Worm (Caenorhabditis elegans): ENCODE data around the gene Y62H9A.16.

The Y62H9A.16 gene

ce11 chrX:11934933-11935332 is 16.8 kb downstream of the Y62H9A.16 start (continued):
- TF ChIP-seq che-1 (tag; optimal IDR thresholded peaks at IDR 0.05) (peak; percentile 72), ceh-19 (GFP tag; optimal IDR thresholded peaks at IDR 0.05) (peak; percentile 60), lim-6 (tag; optimal IDR thresholded peaks at IDR 0.05) (no peak), hlh-15 (tag; optimal IDR thresholded peaks at IDR 0.05) (peak; percentile 21), ceh-22 (tag; optimal IDR thresholded peaks at IDR 0.05) (no peak), ceh-24 (tag; optimal IDR thresholded peaks at IDR 0.05) (no peak), nfya-1 (tag; optimal IDR thresholded peaks at IDR 0.05) (no peak), ttx-3 (tag; optimal IDR thresholded peaks at IDR 0.05) (peak; percentile 1), hlh-30 (tag; optimal IDR thresholded peaks at IDR 0.05; ENCODE audit: insufficient read depth) (no peak), unc-42 (tag; optimal IDR thresholded peaks at IDR 0.05) (peak; percentile 25), elt-4 (tag; optimal IDR thresholded peaks at IDR 0.05) (no peak), ahr-1 (tag; optimal IDR thresholded peaks at IDR 0.05) (peak; percentile 19), ceh-18 (tag; optimal IDR thresholded peaks at IDR 0.05) (peak; percentile 31), nhr-11 (tag; optimal IDR thresholded peaks at IDR 0.05) (no peak), ceh-31 (tag; optimal IDR thresholded peaks at IDR 0.05) (peak; percentile 52), F13H6.1 (tag; optimal IDR thresholded peaks at IDR 0.05) (no peak), madf-2 (tag; optimal IDR thresholded peaks at IDR 0.05) (no peak), ceh-9 (tag; optimal IDR thresholded peaks at IDR 0.05) (no peak), hlh-13 (GFP tag; optimal IDR thresholded peaks at IDR 0.05) (no peak), ceh-2 (tag; optimal IDR thresholded peaks at IDR 0.05) (peak; percentile 49), unc-55 (GFP tag; optimal IDR thresholded peaks at IDR 0.05) (no peak), pat-9 (tag; optimal IDR thresholded peaks at IDR 0.05) (peak; percentile 63), npax-4 (tag; optimal IDR thresholded peaks at IDR 0.05) (peak; percentile 50), nhr-232 (tag; optimal IDR thresholded peaks at IDR 0.05) (peak; percentile 23), ceh-14 (tag; optimal IDR thresholded peaks at IDR 0.05) (peak; percentile 27), gmeb-2 (tag; optimal IDR thresholded peaks at IDR 0.05) (no peak), syd-9 (tag; optimal IDR thresholded peaks at IDR 0.05) (peak; percentile 14), pag-3 (tag; optimal IDR thresholded peaks at IDR 0.05; ENCODE audit: borderline replicate concordance) (no peak), ets-4 (tag; optimal IDR thresholded peaks at IDR 0.05) (peak; percentile 2), ama-1 (optimal IDR thresholded peaks at IDR 0.05) (no peak), hlh-8 (tag; optimal IDR thresholded peaks at IDR 0.05) (peak; percentile 8), Y22D7AL.16 (tag; optimal IDR thresholded peaks at IDR 0.05) (peak; percentile 17), odd-2 (tag; optimal IDR thresholded peaks at IDR 0.05) (no peak), tbx-7 (tag; optimal IDR thresholded peaks at IDR 0.05) (peak; percentile 27), eyg-1 (tag; optimal IDR thresholded peaks at IDR 0.05) (peak; percentile 28), ceh-30 (tag; optimal IDR thresholded peaks at IDR 0.05) (no peak), C08G9.2 (tag; optimal IDR thresholded peaks at IDR 0.05) (peak; percentile 47), unc-86 (tag; optimal IDR thresholded peaks at IDR 0.05) (peak; percentile 54), zip-5 (tag; optimal IDR thresholded peaks at IDR 0.05) (peak; percentile 23), pha-2 (tag; optimal IDR thresholded peaks at IDR 0.05) (peak; percentile 56), C38D4.7 (GFP tag; optimal IDR thresholded peaks at IDR 0.05) (peak; percentile 67), fax-1 (tag; optimal IDR thresholded peaks at IDR 0.05) (peak; percentile 13), K09A11.1 (tag; optimal IDR thresholded peaks at IDR 0.05; ENCODE audit: insufficient read depth) (peak; percentile 11), elt-2 (tag; optimal IDR thresholded peaks at IDR 0.05) (peak; percentile 72), ztf-16 (tag; optimal IDR thresholded peaks at IDR 0.05) (peak; percentile 51), sox-2 (GFP tag; IDR thresholded peaks at IDR 0.05) (peak; percentile 33; the same call in 1 of the 2 replicates)
